Worm (Caenorhabditis elegans) whole organism, late embryonic: Measurements from ENCODE around the gene col-142.

Experiments
- K02D7.2 ChIP-seq: sonication (generic microtip); optimal IDR thresholded peaks from 2 replicates; lab custom pipeline; 2017; ENCODE audit warnings: mild to moderate bottlenecking, missing genetic modification characterization, missing compliant biosample characterization
- ceh-45 ChIP-seq: fragments of 200-800 bp; sonication (Bioruptor generic); IDR thresholded peaks from 2 replicates; pipeline ENCODE4 v1.3.6; 2022; ENCODE audit warnings: missing genetic modification reagents, missing genetic modification characterization, missing compliant biosample characterization
- elt-2 ChIP-seq: sonication (generic microtip); optimal IDR thresholded peaks from 2 replicates; lab custom pipeline; 2016; ENCODE audit warnings: missing genetic modification reagents, missing genetic modification characterization, missing compliant biosample characterization
- hlh-6 ChIP-seq: sonication (generic microtip); optimal IDR thresholded peaks from 2 replicates; lab custom pipeline; 2016; ENCODE audit warnings: missing genotype, missing genetic modification characterization, missing compliant biosample characterization
- nhr-11 ChIP-seq: fragments of 150-350 bp; optimal IDR thresholded peaks from 2 replicates; lab custom pipeline; 2014; ENCODE audit warnings: missing biosample characterization, missing genetic modification characterization
- pag-3 ChIP-seq: sonication (generic microtip); optimal IDR thresholded peaks from 2 replicates; lab custom pipeline; 2016; ENCODE audit warnings: missing compliant biosample characterization, missing genetic modification characterization, borderline replicate concordance
- pat-9 ChIP-seq: fragments of 200-800 bp; sonication (Bioruptor generic); optimal IDR thresholded peaks from 2 replicates; lab custom pipeline; 2018; ENCODE audit warnings: mild to moderate bottlenecking, missing genetic modification characterization, moderate library complexity, missing compliant biosample characterization
- pha-4 ChIP-seq: fragments of 150-350 bp; optimal IDR thresholded peaks from 2 replicates; lab custom pipeline; 2018; ENCODE audit warnings: missing biosample characterization, missing genetic modification reagents, missing genetic modification characterization
- sdc-2 ChIP-seq: sonication (generic microtip); optimal IDR thresholded peaks from 2 replicates; lab custom pipeline; 2016; ENCODE audit warnings: missing genotype, missing genetic modification characterization, missing compliant biosample characterization
- sox-2 ChIP-seq: fragments of 200-800 bp; sonication (Bioruptor generic); IDR thresholded peaks from 2 replicates; pipeline ENCODE4 v1.3.6; 2022; ENCODE audit warnings: missing genetic modification reagents, missing genetic modification characterization, missing compliant biosample characterization
- unc-55 ChIP-seq: sonication (generic microtip); optimal IDR thresholded peaks from 2 replicates; lab custom pipeline; 2017; ENCODE audit warnings: missing biosample characterization, missing genetic modification reagents, missing genetic modification characterization
- unc-86 ChIP-seq: sonication (generic microtip); optimal IDR thresholded peaks from 2 replicates; lab custom pipeline; 2016; ENCODE audit warnings: missing genetic modification characterization, missing compliant biosample characterization

ce11 chrV:6830755-6831227 is at the start of gene col-142:
- no peak for TF ChIP-seq ceh-45 (GFP tag; lab: Robert Waterston, UW)
- TF ChIP-seq pag-3 (tag; lab: Kevin White, UChicago) = no peak
- no peak for TF ChIP-seq unc-86 (tag; lab: Kevin White, UChicago)
- TF ChIP-seq elt-2 (tag; lab: Kevin White, UChicago) = no peak
- no peak for TF ChIP-seq pat-9 (tag; lab: Kevin White, UChicago)
- TF ChIP-seq nhr-11 (tag; lab: Kevin White, UChicago) = no peak
- no peak for TF ChIP-seq sdc-2 (tag; lab: Kevin White, UChicago)
- TF ChIP-seq unc-55 (GFP tag; lab: Kevin White, UChicago) = no peak
- no peak for TF ChIP-seq hlh-6 (tag; lab: Kevin White, UChicago)
- no peak for TF ChIP-seq sox-2 (GFP tag; lab: Robert Waterston, UW)
- no peak for TF ChIP-seq pha-4 (tag; lab: Kevin White, UChicago)
- no peak for TF ChIP-seq K02D7.2 (tag; lab: Kevin White, UChicago)
